Fruit fly (Drosophila melanogaster) whole organism, adult: Measurements from ENCODE around the gene Hrb98DE.

Experiments
- CG11617 ChIP-seq: fragments of 200-800 bp; sonication (Bioruptor generic); optimal IDR thresholded peaks from 2 replicates; lab custom pipeline; 2017; ENCODE audit warnings: mild to moderate bottlenecking, missing biosample characterization, missing genetic modification reagents, missing genetic modification characterization
- CG12768 ChIP-seq: fragments of 200-800 bp; sonication (Bioruptor generic); optimal IDR thresholded peaks from 2 replicates; lab custom pipeline; 2017; ENCODE audit warnings: missing biosample characterization, missing genetic modification characterization, mild to moderate bottlenecking, moderate library complexity, missing genetic modification reagents
- CG14711 ChIP-seq: fragments of 200-800 bp; sonication (Bioruptor generic); optimal IDR thresholded peaks from 2 replicates; lab custom pipeline; 2018; ENCODE audit warnings: missing biosample characterization, mild to moderate bottlenecking, missing genetic modification characterization, moderate library complexity
- CG1620 ChIP-seq: fragments of 200-800 bp; sonication (Bioruptor generic); optimal IDR thresholded peaks from 2 replicates; lab custom pipeline; 2016; ENCODE audit warnings: missing biosample characterization, missing genetic modification characterization
- CG33017 ChIP-seq: fragments of 200-800 bp; sonication (Bioruptor generic); optimal IDR thresholded peaks from 2 replicates; lab custom pipeline; 2018; ENCODE audit warnings: missing biosample characterization, mild to moderate bottlenecking, missing genetic modification characterization, moderate library complexity
- CG5204 ChIP-seq: fragments of 200-800 bp; sonication (Bioruptor generic); optimal IDR thresholded peaks from 2 replicates; lab custom pipeline; 2016; ENCODE audit warnings: missing biosample characterization, missing genetic modification characterization
- CG7045 ChIP-seq: fragments of 200-800 bp; sonication (Bioruptor generic); optimal IDR thresholded peaks from 2 replicates; lab custom pipeline; 2017; ENCODE audit warnings: missing biosample characterization, mild to moderate bottlenecking, missing genetic modification characterization
- CG7101 ChIP-seq: fragments of 200-800 bp; sonication (Bioruptor generic); optimal IDR thresholded peaks from 2 replicates; lab custom pipeline; 2018; ENCODE audit warnings: missing biosample characterization, mild to moderate bottlenecking, missing genetic modification characterization, moderate library complexity
- Clk ChIP-seq: fragments of 200-800 bp; sonication (Bioruptor generic); optimal IDR thresholded peaks from 2 replicates; lab custom pipeline; 2017; ENCODE audit warnings: missing biosample characterization, missing genetic modification characterization
- Crg-1 ChIP-seq: fragments of 200-800 bp; sonication (Bioruptor generic); optimal IDR thresholded peaks from 2 replicates; lab custom pipeline; 2016; ENCODE audit warnings: missing biosample characterization, missing genetic modification characterization
- Mnt ChIP-seq: fragments of 200-800 bp; sonication (Bioruptor generic); optimal IDR thresholded peaks from 2 replicates; lab custom pipeline; 2016; ENCODE audit warnings: missing biosample characterization, mild to moderate bottlenecking, missing genetic modification characterization
- bab1 ChIP-seq: fragments of 200-800 bp; sonication (Bioruptor generic); optimal IDR thresholded peaks from 3 replicates; lab custom pipeline; 2019; ENCODE audit warnings: missing biosample characterization, mild to moderate bottlenecking, missing genetic modification characterization, moderate library complexity
- cic ChIP-seq: fragments of 200-800 bp; sonication (Bioruptor generic); optimal IDR thresholded peaks from 2 replicates; lab custom pipeline; 2017; ENCODE audit warnings: missing biosample characterization, mild to moderate bottlenecking, missing genetic modification characterization, moderate library complexity
- cnc ChIP-seq, 2 experiments: fragments of >200 bp; optimal IDR thresholded peaks; 2 replicates each; lab custom pipeline; 2017
- kay ChIP-seq: fragments of 200-800 bp; sonication (Bioruptor generic); peaks from one replicate; lab custom pipeline; 2016; ENCODE audit warnings: missing biosample characterization, missing genetic modification characterization, borderline replicate concordance
- ovo ChIP-seq: fragments of 200-800 bp; sonication (Bioruptor generic); optimal IDR thresholded peaks from 2 replicates; lab custom pipeline; 2016; ENCODE audit warnings: missing biosample characterization, missing genetic modification characterization
- pad ChIP-seq: fragments of 200-800 bp; sonication (Bioruptor generic); optimal IDR thresholded peaks from 3 replicates; lab custom pipeline; 2017; ENCODE audit warnings: missing biosample characterization, missing genetic modification characterization, mild to moderate bottlenecking, moderate library complexity, missing genetic modification reagents
- tj ChIP-seq: fragments of 200-800 bp; sonication (Bioruptor generic); optimal IDR thresholded peaks from 3 replicates; lab custom pipeline; 2017; ENCODE audit warnings: missing biosample characterization, mild to moderate bottlenecking, missing genetic modification characterization, moderate library complexity
- toe ChIP-seq: fragments of 200-800 bp; sonication (Bioruptor generic); optimal IDR thresholded peaks from 2 replicates; lab custom pipeline; 2016; ENCODE audit warnings: missing biosample characterization, missing genetic modification characterization

Hrb98DE gene

DNA sequence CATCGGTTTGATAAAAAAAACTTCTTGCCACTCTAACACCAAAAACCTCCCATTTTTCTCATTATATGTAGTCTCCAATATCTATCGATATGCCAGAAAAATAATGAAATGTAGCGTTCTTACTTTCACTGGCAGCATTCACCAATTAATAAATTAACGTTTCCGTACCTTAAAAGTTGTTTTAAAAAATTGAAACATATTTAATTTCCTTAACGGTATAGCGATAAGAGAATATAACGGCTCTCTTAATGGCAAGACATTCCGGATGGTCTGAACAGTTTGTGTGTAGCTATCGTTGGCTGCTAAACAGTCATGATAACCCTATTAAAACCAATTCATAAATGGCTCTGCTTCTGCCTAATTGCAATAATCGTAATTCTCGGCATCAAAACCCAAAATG, 36.5 kb downstream of the Hrb98DE start, which contains the start of gene CG9988:
Gene CG9988, plus strand, starts transcription at position 301 of the 400 bp plus-strand sequence.
- TF ChIP-seq tj (GFP tag; lab: Kevin White, UChicago) (no peak), CG7101 (tag; lab: Kevin White, UChicago) (no peak), CG33017 (tag; lab: Kevin White, UChicago) (no peak), cnc (optimal IDR thresholded peaks at IDR 0.05; lab: Kevin White, UChicago) (no peak), CG12768 (no peak), CG1620 (GFP tag; lab: Kevin White, UChicago) (no peak), CG11617 (no peak), cic (no peak), ovo (no peak), CG14711 (tag; lab: Kevin White, UChicago) (no peak), Crg-1 (GFP tag; lab: Kevin White, UChicago) (no peak), toe (GFP tag; lab: Kevin White, UChicago) (no peak), CG7045 (GFP tag; lab: Kevin White, UChicago) (no peak), kay (GFP tag; lab: Kevin White, UChicago) (no peak), CG5204 (GFP tag; lab: Kevin White, UChicago) (no peak), Mnt (GFP tag; lab: Kevin White, UChicago) (no peak), bab1 (GFP tag; lab: Kevin White, UChicago) (no peak), Clk (GFP tag; lab: Kevin White, UChicago) (no peak)

DNA sequence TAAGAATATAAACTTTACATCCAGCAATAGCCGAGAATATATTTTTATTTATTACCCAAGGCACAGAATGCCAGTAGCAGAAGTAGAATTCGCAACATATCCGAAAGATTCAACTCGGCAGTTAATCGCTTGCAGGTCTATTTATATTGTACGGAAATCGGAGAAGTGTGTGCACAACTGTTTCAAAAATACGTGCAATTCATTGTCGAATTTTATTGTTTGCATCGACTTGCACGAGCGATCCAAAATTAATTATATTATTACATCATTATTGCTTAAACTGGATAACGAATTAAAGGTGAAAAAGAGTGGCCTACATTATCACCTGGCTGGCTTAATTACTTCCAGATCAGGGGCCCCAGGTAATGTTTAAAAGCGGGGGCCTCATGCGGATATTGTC, 43.2 kb downstream of the Hrb98DE start, which contains the start of gene CG14062:
Gene CG14062, minus strand, starts transcription at position 101 of the 400 bp plus-strand sequence.
- TF ChIP-seq pad (no peak), ovo (no peak), CG12768 (no peak), CG7101 (tag; lab: Kevin White, UChicago) (no peak), Mnt (GFP tag; lab: Kevin White, UChicago) (no peak), bab1 (GFP tag; lab: Kevin White, UChicago) (no peak), Clk (GFP tag; lab: Kevin White, UChicago) (no peak), CG7045 (GFP tag; lab: Kevin White, UChicago) (no peak), kay (GFP tag; lab: Kevin White, UChicago) (no peak), CG14711 (tag; lab: Kevin White, UChicago) (no peak), cnc (optimal IDR thresholded peaks at IDR 0.05; lab: Kevin White, UChicago) (no peak)

DNA sequence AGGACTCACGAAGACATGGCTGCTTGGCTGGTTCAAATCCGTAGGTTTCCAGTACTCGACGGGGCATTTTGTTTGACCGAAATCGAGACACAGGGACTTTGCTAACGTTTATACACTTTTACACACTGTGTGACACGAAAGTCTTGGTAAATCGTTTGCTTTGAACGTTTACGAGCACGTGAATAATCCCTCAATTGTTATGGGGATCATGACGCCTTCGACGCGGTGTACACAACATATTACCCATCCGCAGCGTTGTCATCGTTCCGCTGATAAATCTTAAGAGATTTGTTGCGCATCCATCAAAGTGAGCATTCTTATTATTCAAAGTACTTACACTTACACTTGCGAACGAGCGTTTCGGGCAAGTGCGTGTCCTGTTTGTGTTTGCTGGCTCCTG, 50.7 kb downstream of the Hrb98DE start, which contains the start of gene CG31050:
Gene CG31050, minus strand, starts transcription at position 101 of the 400 bp plus-strand sequence.
- TF ChIP-seq Clk (GFP tag; lab: Kevin White, UChicago) (no peak), tj (GFP tag; lab: Kevin White, UChicago) (no peak), toe (GFP tag; lab: Kevin White, UChicago) (no peak), cnc (optimal IDR thresholded peaks at IDR 0.05; lab: Kevin White, UChicago) (no peak), CG11617 (no peak), ovo (no peak), Mnt (GFP tag; lab: Kevin White, UChicago) (no peak), CG14711 (tag; lab: Kevin White, UChicago) (no peak), CG1620 (GFP tag; lab: Kevin White, UChicago) (no peak), CG7045 (GFP tag; lab: Kevin White, UChicago) (no peak), CG5204 (GFP tag; lab: Kevin White, UChicago) (no peak), CG7101 (tag; lab: Kevin White, UChicago) (no peak), cic (no peak), CG33017 (tag; lab: Kevin White, UChicago) (no peak), pad (no peak), bab1 (GFP tag; lab: Kevin White, UChicago) (no peak), CG12768 (no peak)

- no peak for TF ChIP-seq CG12768
- TF ChIP-seq tj (GFP tag; lab: Kevin White, UChicago), result no peak
- TF ChIP-seq ovo, result no peak
- TF ChIP-seq pad, result no peak
- TF ChIP-seq CG1620 (GFP tag; lab: Kevin White, UChicago), result no peak
- no peak for TF ChIP-seq Crg-1 (GFP tag; lab: Kevin White, UChicago)
Measured at dm6 chr3R:28654596-28654995, 55.0 kb downstream of the Hrb98DE start.
